Fruit fly (Drosophila melanogaster): Measurements from ENCODE around the gene smog.
A peak's percentile ranks its signal among the peaks of the same experiment; 100 is the strongest.

smog gene

DNA sequence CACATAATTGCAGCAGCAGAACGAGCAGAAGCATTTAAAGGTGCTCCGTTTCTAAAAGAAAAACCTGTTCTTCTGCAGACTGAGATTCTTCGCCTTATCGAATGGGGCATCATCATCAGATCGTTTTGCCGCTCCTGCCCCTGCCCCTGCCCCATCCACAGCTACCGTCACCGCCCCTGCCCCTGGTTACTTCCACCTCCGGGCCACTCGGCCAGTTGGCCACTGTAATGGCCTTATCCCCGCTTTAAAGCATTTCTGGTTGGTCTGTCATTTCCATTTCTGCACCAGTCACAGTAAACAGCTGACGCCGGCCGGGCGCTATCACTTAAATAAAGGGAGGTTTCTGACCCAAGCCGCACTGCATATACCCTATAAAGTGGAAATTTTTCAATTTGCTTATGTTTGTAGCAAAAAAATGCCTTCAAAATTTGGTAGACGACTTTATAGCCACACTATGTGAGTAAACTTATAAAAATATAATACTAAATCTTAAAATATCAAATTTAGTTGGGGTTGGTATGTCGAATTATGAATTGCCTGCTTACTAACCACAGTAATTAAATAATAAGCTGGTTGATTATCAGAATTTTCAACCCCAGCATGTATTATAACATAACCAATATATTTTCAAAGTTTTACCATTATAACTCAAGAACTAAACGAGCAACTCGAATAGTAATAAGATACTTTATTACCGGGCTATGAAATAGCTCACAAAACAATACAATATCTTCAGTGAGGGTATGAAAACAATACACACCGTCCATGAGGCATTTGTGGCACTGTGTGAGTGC, 41.8 kb upstream of the smog start (continued):
- peak; percentile 50 for TF ChIP-seq Eip75B (GFP tag; optimal IDR thresholded peaks at IDR 0.05)
- peak; percentile 32 for TF ChIP-seq Sox15 (GFP tag; optimal IDR thresholded peaks at IDR 0.05)
- TF ChIP-seq CG6808 (GFP tag; optimal IDR thresholded peaks at IDR 0.05) = peak; percentile 77
- TF ChIP-seq Hr38 (GFP tag; optimal IDR thresholded peaks at IDR 0.05) = no peak
- peak; percentile 64 for TF ChIP-seq Hr4 (GFP tag; optimal IDR thresholded peaks at IDR 0.05)
- TF ChIP-seq acj6 (GFP tag; optimal IDR thresholded peaks at IDR 0.05) = peak; percentile 62
- TF ChIP-seq net (GFP tag; optimal IDR thresholded peaks at IDR 0.05) = peak; percentile 57
- peak; percentile 69 for TF ChIP-seq CG4318 (GFP tag; optimal IDR thresholded peaks at IDR 0.05)
- no peak for TF ChIP-seq fd85E (GFP tag; optimal IDR thresholded peaks at IDR 0.05)
- peak; percentile 69 for TF ChIP-seq fd59A (GFP tag; optimal IDR thresholded peaks at IDR 0.05)
- no peak for TF ChIP-seq svp (GFP tag)
- peak; percentile 56 for TF ChIP-seq CG31627 (GFP tag; optimal IDR thresholded peaks at IDR 0.05)
- no peak for TF ChIP-seq CG6854 (GFP tag; optimal IDR thresholded peaks at IDR 0.05)
- no peak for TF ChIP-seq CG16779 (tag; optimal IDR thresholded peaks at IDR 0.05)
- TF ChIP-seq CG10669 (GFP tag; optimal IDR thresholded peaks at IDR 0.05) = peak; percentile 58
- no peak for TF ChIP-seq Lpt (GFP tag; optimal IDR thresholded peaks at IDR 0.05)
- TF ChIP-seq CG1621 (tag; optimal IDR thresholded peaks at IDR 0.05) = no peak
- TF ChIP-seq CG3919 (GFP tag; optimal IDR thresholded peaks at IDR 0.05) = peak; percentile 61
- TF ChIP-seq Sox14 (GFP tag; optimal IDR thresholded peaks at IDR 0.05) = peak; percentile 56
- TF ChIP-seq Blimp-1 (GFP tag; optimal IDR thresholded peaks at IDR 0.05) = peak; percentile 57
- peak; percentile 95 for TF ChIP-seq Eip78C (GFP tag)
- TF ChIP-seq Met (GFP tag; optimal IDR thresholded peaks at IDR 0.05) = peak; percentile 72
- peak; percentile 57 for TF ChIP-seq fkh (GFP tag; optimal IDR thresholded peaks at IDR 0.05)
- peak; percentile 69 for TF ChIP-seq CG3032 (tag; optimal IDR thresholded peaks at IDR 0.05)
- 0 out of 3 replicates have a peak, but pooled peaks have one; percentile 6 for TF ChIP-seq eg (GFP tag; IDR thresholded peaks at IDR 0.05)
- no peak; the same call in 2 of the 3 replicates for TF ChIP-seq CG6163 (GFP tag; IDR thresholded peaks at IDR 0.05)

- TF ChIP-seq CG8119 (GFP tag; IDR thresholded peaks at IDR 0.05) (peak; percentile 35; the same call in 1 of the 3 replicates), achi (GFP tag; optimal IDR thresholded peaks at IDR 0.05) (no peak), ss (GFP tag; optimal IDR thresholded peaks at IDR 0.05) (peak in 1 of 2 experiments; percentile 27), CG11294 (GFP tag; IDR thresholded peaks at IDR 0.05) (0 out of 2 replicates have a peak, but pooled peaks have one; percentile 10), cyc (GFP tag; optimal IDR thresholded peaks at IDR 0.05) (no peak), CG6854 (GFP tag; optimal IDR thresholded peaks at IDR 0.05) (peak; percentile 38), Gug (GFP tag; IDR thresholded peaks at IDR 0.05) (0 out of 2 replicates have a peak, but pooled peaks have one; percentile 17), vri (GFP tag; optimal IDR thresholded peaks at IDR 0.05) (no peak), svp (GFP tag) (peak; percentile 94), Eip93F (GFP tag; optimal IDR thresholded peaks at IDR 0.05) (peak; percentile 89), salr (GFP tag; optimal IDR thresholded peaks at IDR 0.05) (no peak), CG1621 (tag; optimal IDR thresholded peaks at IDR 0.05) (peak; percentile 99), CG15336 (GFP tag; IDR thresholded peaks at IDR 0.05) (peak; percentile 52; the same call in 1 of the 2 replicates), CG6163 (GFP tag; IDR thresholded peaks at IDR 0.05) (peak; percentile 43; the same call in 2 of the 3 replicates), topi (GFP tag; optimal IDR thresholded peaks at IDR 0.05) (no peak), Lpt (GFP tag; optimal IDR thresholded peaks at IDR 0.05) (peak; percentile 58), Ets21C (GFP tag; optimal IDR thresholded peaks at IDR 0.05) (no peak), Hr38 (GFP tag; optimal IDR thresholded peaks at IDR 0.05) (no peak)
These were observed 41.1 kb upstream of the smog start for dm6 chr2L:4811491-4812058.

Measured in whole organism, prepupa.